Worm (Caenorhabditis elegans) whole organism, L1 larva: ENCODE measurements around the gene ptr-8.

Source experiments
- C16A3.4 ChIP-seq: fragments of 150-350 bp; optimal IDR thresholded peaks from 2 replicates; lab custom pipeline; 2014; ENCODE audit warnings: missing biosample characterization, missing genetic modification characterization
- blmp-1 ChIP-seq: fragments of 150-350 bp; optimal IDR thresholded peaks from 2 replicates; lab custom pipeline; 2014; ENCODE audit warnings: missing biosample characterization, missing genetic modification characterization
- nhr-77 ChIP-seq: fragments of 150-350 bp; optimal IDR thresholded peaks from 2 replicates; lab custom pipeline; 2014; ENCODE audit warnings: missing biosample characterization, missing genetic modification characterization
- unc-130 ChIP-seq: fragments of 150-350 bp; optimal IDR thresholded peaks from 2 replicates; lab custom pipeline; 2017; ENCODE audit warnings: missing biosample characterization, missing genetic modification characterization, inconsistent platforms
- unc-62 ChIP-seq: fragments of 150-350 bp; optimal IDR thresholded peaks from 2 replicates; lab custom pipeline; 2014; ENCODE audit warnings: missing biosample characterization, missing genetic modification reagents, missing genetic modification characterization
- ztf-11 ChIP-seq, 2 experiments: sonication (generic microtip); optimal IDR thresholded peaks; 2 replicates each; lab custom pipeline; 2016 to 2017; ENCODE audit warnings: missing genetic modification characterization in 2 of 2, missing biosample characterization in 1 of 2, missing compliant biosample characterization in 1 of 2

DNA sequence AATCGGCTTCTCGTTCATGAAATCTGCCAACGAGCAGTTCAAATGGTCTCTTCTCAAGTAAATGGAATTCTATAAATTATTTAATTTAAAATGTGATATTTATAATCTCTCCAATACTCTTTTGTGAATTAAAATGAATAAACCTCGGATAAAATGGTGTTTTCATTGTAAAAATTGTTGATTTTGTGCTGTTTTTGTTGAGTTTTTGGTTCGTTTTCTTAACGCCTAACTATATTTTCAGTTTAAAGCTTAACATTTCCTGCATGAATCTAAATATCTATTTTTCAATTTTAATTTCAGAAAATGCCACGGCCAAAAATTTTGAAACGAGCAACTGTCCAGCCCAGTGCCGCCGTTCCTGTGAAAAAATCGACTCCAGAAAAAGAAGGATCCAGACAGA is 15.4 kb upstream of the ptr-8 start, which contains the start of gene orc-2:
- TF ChIP-seq ztf-11 (tag; optimal IDR thresholded peaks at IDR 0.05; lab: Kevin White, UChicago) = no peak
- no peak for TF ChIP-seq unc-130 (tag; lab: Kevin White, UChicago)
- no peak for TF ChIP-seq C16A3.4 (tag; lab: Kevin White, UChicago)
- no peak for TF ChIP-seq unc-62
- no peak for TF ChIP-seq blmp-1 (tag; lab: Kevin White, UChicago)
- TF ChIP-seq nhr-77 (tag; lab: Kevin White, UChicago) = no peak
